Worm (Caenorhabditis elegans): ENCODE results near the gene col-157.

Gene col-157

DNA sequence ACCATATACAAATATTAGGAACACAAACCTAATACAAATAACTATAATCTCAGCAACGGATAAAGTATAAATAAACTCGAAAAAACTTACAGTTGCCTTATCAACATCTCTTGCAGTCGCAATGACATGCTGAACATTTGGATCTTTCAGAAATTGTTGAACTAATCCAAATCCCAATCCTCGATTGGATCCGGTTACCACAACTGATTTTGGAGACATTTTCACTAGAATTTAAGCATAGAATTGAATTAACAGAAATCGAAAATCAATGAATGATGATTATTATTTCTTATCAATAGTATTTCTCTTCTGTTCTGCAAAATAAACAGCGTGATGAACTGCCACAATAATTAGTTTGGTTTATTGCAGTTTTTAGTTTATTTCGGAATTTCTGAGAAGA lies 36.4 kb downstream of the col-157 start, which contains the start of the genes C55A6.11 and C55A6.7:
Gene C55A6.11 (plus strand): TSS at position 301 of the 400 bp plus-strand sequence.
Gene C55A6.7 (minus strand): TSS at position 316 of the 400 bp plus-strand sequence.
- no peak for TF ChIP-seq pat-9 (tag; optimal IDR thresholded peaks at IDR 0.05)
- TF ChIP-seq gmeb-2 (tag; optimal IDR thresholded peaks at IDR 0.05): no peak
- no peak for TF ChIP-seq unc-86 (tag; optimal IDR thresholded peaks at IDR 0.05)
- no peak for TF ChIP-seq Y22D7AL.16 (tag; optimal IDR thresholded peaks at IDR 0.05)
- no peak for TF ChIP-seq ceh-18 (tag; optimal IDR thresholded peaks at IDR 0.05)
- TF ChIP-seq C08G9.2 (tag; optimal IDR thresholded peaks at IDR 0.05): no peak

DNA sequence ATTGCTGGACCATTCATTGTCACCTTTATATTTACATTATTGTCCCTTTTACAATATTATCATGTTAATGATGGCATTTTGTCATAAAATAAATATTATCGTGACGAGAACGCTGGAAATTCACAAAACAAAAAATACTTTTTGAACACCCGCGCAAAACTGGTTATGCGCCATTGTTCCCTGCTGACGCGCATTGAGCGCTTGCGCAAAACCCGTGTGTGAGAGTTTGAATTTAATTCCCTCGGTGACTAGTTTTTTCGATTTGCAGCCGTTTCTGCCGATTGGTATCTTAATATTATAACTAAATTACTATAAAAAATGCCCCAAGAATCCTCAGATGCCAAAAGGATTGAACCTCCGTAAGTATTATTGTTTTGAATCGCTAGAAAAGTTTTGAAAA lies 37.6 kb downstream of the col-157 start, which contains the start of gene pafo-1:
Gene pafo-1 (plus strand): TSS at position 256 of the 400 bp plus-strand sequence.
- TF ChIP-seq K02D7.2 (tag; optimal IDR thresholded peaks at IDR 0.05) (no peak), ahr-1 (tag; optimal IDR thresholded peaks at IDR 0.05) (no peak), hlh-15 (tag; optimal IDR thresholded peaks at IDR 0.05) (no peak), sox-4 (tag; optimal IDR thresholded peaks at IDR 0.05) (peak; percentile 34), rnt-1 (tag; optimal IDR thresholded peaks at IDR 0.05) (peak; percentile 25), lim-6 (tag; optimal IDR thresholded peaks at IDR 0.05) (no peak), eyg-1 (tag; optimal IDR thresholded peaks at IDR 0.05) (no peak), tbx-7 (tag; optimal IDR thresholded peaks at IDR 0.05) (peak; percentile 16), ceh-31 (tag; optimal IDR thresholded peaks at IDR 0.05) (peak; percentile 43), pros-1 (tag; optimal IDR thresholded peaks at IDR 0.05) (no peak), ceh-45 (GFP tag; IDR thresholded peaks at IDR 0.05) (no peak), fkh-10 (GFP tag; optimal IDR thresholded peaks at IDR 0.05) (no peak), ceh-22 (tag; optimal IDR thresholded peaks at IDR 0.05) (no peak), fkh-6 (tag; optimal IDR thresholded peaks at IDR 0.05) (no peak), hlh-6 (tag; optimal IDR thresholded peaks at IDR 0.05) (no peak), ceh-9 (tag; optimal IDR thresholded peaks at IDR 0.05) (no peak), unc-55 (GFP tag; optimal IDR thresholded peaks at IDR 0.05) (peak; percentile 53), madf-2 (tag; optimal IDR thresholded peaks at IDR 0.05) (peak; percentile 42), ztf-16 (tag; optimal IDR thresholded peaks at IDR 0.05) (peak; percentile 57), odd-2 (tag; optimal IDR thresholded peaks at IDR 0.05) (no peak), hlh-8 (tag; optimal IDR thresholded peaks at IDR 0.05) (no peak), hlh-30 (tag; optimal IDR thresholded peaks at IDR 0.05; ENCODE audit: insufficient read depth) (peak; percentile 29), ceh-14 (tag; optimal IDR thresholded peaks at IDR 0.05) (peak; percentile 36), Y22D7AL.16 (tag; optimal IDR thresholded peaks at IDR 0.05) (no peak), K09A11.1 (tag; optimal IDR thresholded peaks at IDR 0.05; ENCODE audit: insufficient read depth) (peak; percentile 33), lin-11 (tag; optimal IDR thresholded peaks at IDR 0.05) (peak; percentile 40), pax-1 (tag; optimal IDR thresholded peaks at IDR 0.05) (no peak), pha-2 (tag; optimal IDR thresholded peaks at IDR 0.05) (no peak), unc-86 (tag; optimal IDR thresholded peaks at IDR 0.05) (peak; percentile 52), syd-9 (tag; optimal IDR thresholded peaks at IDR 0.05) (no peak), mec-3 (tag; optimal IDR thresholded peaks at IDR 0.05; ENCODE audit: borderline replicate concordance) (no peak), T23F11.4 (GFP tag; optimal IDR thresholded peaks at IDR 0.05) (no peak), elt-4 (tag; optimal IDR thresholded peaks at IDR 0.05) (no peak), pqm-1 (tag; optimal IDR thresholded peaks at IDR 0.05) (no peak), nfya-1 (tag; optimal IDR thresholded peaks at IDR 0.05) (peak; percentile 73), C38D4.7 (GFP tag; optimal IDR thresholded peaks at IDR 0.05) (peak; percentile 30), che-1 (tag; optimal IDR thresholded peaks at IDR 0.05) (peak; percentile 63), F13H6.1 (tag; optimal IDR thresholded peaks at IDR 0.05) (no peak), dmd-4 (tag; optimal IDR thresholded peaks at IDR 0.05; ENCODE audit: borderline replicate concordance) (no peak), dve-1 (tag; optimal IDR thresholded peaks at IDR 0.05) (peak; percentile 27), nhr-11 (tag; optimal IDR thresholded peaks at IDR 0.05) (no peak), ceh-19 (GFP tag; optimal IDR thresholded peaks at IDR 0.05) (no peak), pha-4 (tag; optimal IDR thresholded peaks at IDR 0.05) (no peak), ceh-6 (GFP tag; optimal IDR thresholded peaks at IDR 0.05) (no peak), hlh-13 (GFP tag; optimal IDR thresholded peaks at IDR 0.05) (no peak), pat-9 (tag; optimal IDR thresholded peaks at IDR 0.05) (peak; percentile 32), tbx-2 (tag; optimal IDR thresholded peaks at IDR 0.05) (peak; percentile 57), unc-42 (tag; optimal IDR thresholded peaks at IDR 0.05) (no peak)
